Worm (Caenorhabditis elegans) whole organism, L4 larva: Measurements from ENCODE around the gene T19C3.6.

Experiments used
- D1046.2 ChIP-seq: fragments of 200-800 bp; sonication (Bioruptor generic); IDR thresholded peaks from 2 replicates; pipeline ENCODE4 v1.3.6; 2022; ENCODE audit warnings: missing genetic modification characterization, missing compliant biosample characterization
- F44E2.7 ChIP-seq: fragments of 200-800 bp; sonication (Bioruptor generic); IDR thresholded peaks from 2 replicates; pipeline ENCODE4 v2.1.2; 2022; ENCODE audit warnings: missing genetic modification characterization, missing compliant biosample characterization
- F49E8.2 ChIP-seq: sonication (generic microtip); optimal IDR thresholded peaks from 2 replicates; lab custom pipeline; 2016; ENCODE audit warnings: missing compliant biosample characterization, mild to moderate bottlenecking, missing genetic modification characterization, borderline replicate concordance
- R02D3.7 ChIP-seq: fragments of 150-350 bp; sonication (generic microtip); optimal IDR thresholded peaks from 3 replicates; lab custom pipeline; 2014; ENCODE audit warnings: missing biosample characterization, missing genetic modification characterization
- T20F7.1 ChIP-seq: fragments of 200-800 bp; sonication (Bioruptor generic); optimal IDR thresholded peaks from 2 replicates; lab custom pipeline; 2018; ENCODE audit warnings: mild to moderate bottlenecking, missing genetic modification characterization, missing compliant biosample characterization
- Y48G9A.11 ChIP-seq: fragments of 200-800 bp; sonication (Bioruptor generic); IDR thresholded peaks from 2 replicates; pipeline ENCODE4 v1.3.6; 2022; ENCODE audit warnings: missing genetic modification reagents, missing genetic modification characterization, missing compliant biosample characterization
- Y75B8A.6 ChIP-seq: fragments of 200-800 bp; sonication (Bioruptor generic); IDR thresholded peaks from 2 replicates; pipeline ENCODE4 v1.3.6; 2022; ENCODE audit warnings: missing genetic modification reagents, missing genetic modification characterization, missing compliant biosample characterization
- ZK337.2 ChIP-seq: fragments of 200-800 bp; sonication (Bioruptor generic); IDR thresholded peaks from 2 replicates; pipeline ENCODE4 v1.3.6; 2022; ENCODE audit warnings: missing genetic modification reagents, missing genetic modification characterization, missing compliant biosample characterization
- ZK546.5 ChIP-seq, 2 experiments: sonication (generic microtip); optimal IDR thresholded peaks; 2 replicates each; lab custom pipeline; 2017; ENCODE audit warnings: missing biosample characterization in 2 of 2, missing genetic modification characterization in 2 of 2
- aha-1 ChIP-seq: fragments of 150-350 bp; peaks from one replicate; lab custom pipeline; 2014; ENCODE audit warnings: missing biosample characterization, missing genetic modification characterization
- ceh-20 ChIP-seq: fragments of 200-800 bp; sonication (Bioruptor generic); IDR thresholded peaks from 2 replicates; pipeline ENCODE4 v1.3.6; 2022; ENCODE audit warnings: missing genetic modification reagents, missing genetic modification characterization, missing compliant biosample characterization
- ceh-32 ChIP-seq: sonication (generic microtip); optimal IDR thresholded peaks from 2 replicates; lab custom pipeline; 2016; ENCODE audit warnings: mild to moderate bottlenecking, missing genetic modification characterization, missing compliant biosample characterization; ENCODE audit not compliant: poor library complexity
- ceh-44 ChIP-seq: fragments of 200-800 bp; sonication (Bioruptor generic); IDR thresholded peaks from 2 replicates; pipeline ENCODE4 v1.3.6; 2022; ENCODE audit warnings: missing genetic modification reagents, missing genetic modification characterization, missing compliant biosample characterization
- ceh-62 ChIP-seq: sonication (generic microtip); optimal IDR thresholded peaks from 2 replicates; lab custom pipeline; 2017; ENCODE audit warnings: missing biosample characterization, missing genetic modification characterization
- ceh-82 ChIP-seq: sonication (generic microtip); optimal IDR thresholded peaks from 2 replicates; lab custom pipeline; 2017; ENCODE audit warnings: missing biosample characterization, missing genetic modification characterization
- cey-2 ChIP-seq: sonication (generic microtip); optimal IDR thresholded peaks from 3 replicates; lab custom pipeline; 2017; ENCODE audit warnings: missing genetic modification characterization, mild to moderate bottlenecking, missing compliant biosample characterization, antibody characterized with exemption, borderline replicate concordance; ENCODE audit not compliant: insufficient read depth
- daf-16 ChIP-seq, 3 experiments: sonication (generic microtip); optimal IDR thresholded peaks; 2 replicates each; lab custom pipeline; 2016 to 2017; ENCODE audit warnings: missing genetic modification characterization in 3 of 3, missing genetic modification reagents in 3 of 3, mild to moderate bottlenecking in 2 of 3, missing compliant biosample characterization in 2 of 3, missing biosample characterization in 1 of 3, moderate library complexity in 1 of 3
- daf-19 ChIP-seq: fragments of 200-800 bp; sonication (Bioruptor generic); conservative IDR thresholded peaks from 2 replicates; pipeline ENCODE4 v1.3.6; 2022; ENCODE audit warnings: missing genetic modification characterization, missing compliant biosample characterization
- dmd-6 ChIP-seq: fragments of 200-800 bp; sonication (Bioruptor generic); IDR thresholded peaks from 2 replicates; pipeline ENCODE4 v1.3.6; 2022; ENCODE audit warnings: missing genetic modification reagents, missing genetic modification characterization, missing compliant biosample characterization
- dmd-8 ChIP-seq: fragments of 200-800 bp; sonication (Bioruptor generic); IDR thresholded peaks from 2 replicates; pipeline ENCODE4 v1.3.6; 2022; ENCODE audit warnings: missing genetic modification characterization, missing compliant biosample characterization
- dve-1 ChIP-seq: sonication (generic microtip); optimal IDR thresholded peaks from 2 replicates; lab custom pipeline; 2017; ENCODE audit warnings: antibody characterized with exemption, mild to moderate bottlenecking, missing genetic modification characterization, missing compliant biosample characterization; ENCODE audit not compliant: insufficient read depth
- hif-1 ChIP-seq, 2 experiments: sonication (generic microtip); optimal IDR thresholded peaks; 2 replicates each; lab custom pipeline; 2016 to 2017; ENCODE audit warnings: missing compliant biosample characterization in 2 of 2, missing genetic modification characterization in 2 of 2, missing genetic modification reagents in 2 of 2, missing genotype in 2 of 2, mild to moderate bottlenecking in 1 of 2
- hmg-1.1 ChIP-seq: fragments of 200-800 bp; sonication (Bioruptor generic); IDR thresholded peaks from 2 replicates; pipeline ENCODE4 v1.3.6; 2022; ENCODE audit warnings: missing genetic modification reagents, missing genetic modification characterization, missing compliant biosample characterization
- lim-7 ChIP-seq: fragments of 200-800 bp; sonication (Bioruptor generic); IDR thresholded peaks from 2 replicates; pipeline ENCODE4 v1.3.6; 2022; ENCODE audit warnings: missing genetic modification characterization, missing compliant biosample characterization
- lin-15B ChIP-seq: fragments of 150-350 bp; sonication (generic microtip); optimal IDR thresholded peaks from 3 replicates; lab custom pipeline; 2014; ENCODE audit warnings: missing biosample characterization, missing genetic modification characterization
- lin-38 ChIP-seq: fragments of 200-800 bp; sonication (Bioruptor generic); IDR thresholded peaks from 2 replicates; pipeline ENCODE4 v1.3.6; 2022; ENCODE audit warnings: missing genetic modification reagents, missing genetic modification characterization, missing compliant biosample characterization
- lir-3 ChIP-seq: sonication (generic microtip); optimal IDR thresholded peaks from 2 replicates; lab custom pipeline; 2016; ENCODE audit warnings: mild to moderate bottlenecking, missing genetic modification characterization, missing compliant biosample characterization
- lsy-2 ChIP-seq, 2 experiments: fragments of 150-350 bp in 1 of 2; sonication (generic microtip) in 1 of 2; optimal IDR thresholded peaks; 2 replicates each; lab custom pipeline; 2014 to 2017; ENCODE audit warnings: missing biosample characterization in 2 of 2, missing genetic modification characterization in 2 of 2
- madf-5 ChIP-seq, 2 experiments: fragments of 200-800 bp; sonication (Bioruptor generic); IDR thresholded peaks; 2 replicates each; pipeline ENCODE4 v1.3.6; 2022; ENCODE audit warnings: missing compliant biosample characterization in 2 of 2, missing genetic modification characterization in 2 of 2
- madf-9 ChIP-seq: fragments of 200-800 bp; sonication (Bioruptor generic); conservative IDR thresholded peaks from 2 replicates; pipeline ENCODE4 v1.3.6; 2022; ENCODE audit warnings: missing genetic modification reagents, missing genetic modification characterization, missing compliant biosample characterization
- mdt-29 ChIP-seq: fragments of 200-800 bp; sonication (Bioruptor generic); IDR thresholded peaks from 2 replicates; pipeline ENCODE4 v1.3.6; 2022; ENCODE audit warnings: missing genetic modification reagents, missing genetic modification characterization, missing compliant biosample characterization
- nhr-11 ChIP-seq: fragments of 150-350 bp; optimal IDR thresholded peaks from 2 replicates; lab custom pipeline; 2014; ENCODE audit warnings: missing biosample characterization, missing genetic modification characterization
- nhr-111 ChIP-seq: fragments of 200-800 bp; sonication (Bioruptor generic); optimal IDR thresholded peaks from 2 replicates; lab custom pipeline; 2018; ENCODE audit warnings: mild to moderate bottlenecking, missing genetic modification characterization, missing compliant biosample characterization
- nhr-28 ChIP-seq: fragments of 150-350 bp; optimal IDR thresholded peaks from 2 replicates; lab custom pipeline; 2014; ENCODE audit warnings: missing biosample characterization, missing genetic modification characterization
- nhr-42 ChIP-seq: fragments of 200-800 bp; sonication (Bioruptor generic); IDR thresholded peaks from 2 replicates; pipeline ENCODE4 v1.3.6; 2022; ENCODE audit warnings: missing genetic modification characterization, missing compliant biosample characterization
- nhr-48 ChIP-seq: sonication (generic microtip); optimal IDR thresholded peaks from 2 replicates; lab custom pipeline; 2016; ENCODE audit warnings: mild to moderate bottlenecking, missing genetic modification characterization, missing compliant biosample characterization
- pha-4 ChIP-seq, 2 experiments: fragments of 150-350 bp in 1 of 2; fragments of 200-800 bp in 1 of 2; sonication (Bioruptor generic) in 1 of 2; IDR thresholded peaks in 1 of 2; optimal IDR thresholded peaks in 1 of 2; 2 replicates each; pipeline versions ENCODE4 v1.3.6 to Lab custom; 2014 to 2022; ENCODE audit warnings: missing genetic modification characterization in 2 of 2, missing genetic modification reagents in 2 of 2, missing biosample characterization in 1 of 2, missing compliant biosample characterization in 1 of 2
- saeg-2 ChIP-seq: fragments of 200-800 bp; sonication (Bioruptor generic); IDR thresholded peaks from 2 replicates; pipeline ENCODE4 v1.3.6; 2022; ENCODE audit warnings: missing genetic modification reagents, missing genetic modification characterization, missing compliant biosample characterization
- unc-62 ChIP-seq, 3 experiments: fragments of 150-350 bp in 1 of 3; sonication (generic microtip); optimal IDR thresholded peaks in 2 of 3; peaks in 1 of 3; 1 replicate in 1 of 3; 2 replicates in 2 of 3; lab custom pipeline; 2014 to 2017; ENCODE audit warnings: missing biosample characterization in 3 of 3, missing genetic modification characterization in 3 of 3, missing genetic modification reagents in 3 of 3, missing genotype in 1 of 3
- vab-7 ChIP-seq: fragments of 200-800 bp; sonication (Bioruptor generic); IDR thresholded peaks from 2 replicates; pipeline ENCODE4 v1.3.6; 2022; ENCODE audit warnings: missing genetic modification reagents, missing genetic modification characterization, missing compliant biosample characterization
- zag-1 ChIP-seq: fragments of 150-350 bp; optimal IDR thresholded peaks from 2 replicates; lab custom pipeline; 2014; ENCODE audit warnings: missing biosample characterization, missing genetic modification characterization
- zfp-3 ChIP-seq: fragments of 200-800 bp; sonication (Bioruptor generic); conservative IDR thresholded peaks from 2 replicates; pipeline ENCODE4 v1.3.6; 2022; ENCODE audit warnings: missing genetic modification reagents, missing genetic modification characterization, missing compliant biosample characterization
- ztf-11 ChIP-seq: fragments of 150-350 bp; optimal IDR thresholded peaks from 2 replicates; lab custom pipeline; 2014; ENCODE audit warnings: missing biosample characterization, missing genetic modification characterization
- ztf-7 ChIP-seq: fragments of 150-350 bp; optimal IDR thresholded peaks from 2 replicates; lab custom pipeline; 2014; ENCODE audit warnings: missing biosample characterization, missing genetic modification characterization

The T19C3.6 gene

ce11 chrIII:644660-645059, 13.3 kb upstream of the T19C3.6 start:
- TF ChIP-seq ceh-20 (no peak), unc-62 (GFP tag; optimal IDR thresholded peaks at IDR 0.05 in 1 of 2; lab: Kevin White, UChicago) (peak in 1 of 2 experiments; percentile 57), unc-62 (tag; optimal IDR thresholded peaks at IDR 0.05; lab: Kevin White, UChicago) (no peak)

- TF ChIP-seq lin-38 (GFP tag; lab: Robert Waterston, UW) = peak; percentile 38
- no peak for TF ChIP-seq ceh-32 (tag; lab: Kevin White, UChicago)
- no peak for TF ChIP-seq R02D3.7
Measured at ce11 chrIII:641759-642158, 10.4 kb upstream of the T19C3.6 start, which contains the start of gene W06E11.1. Gene W06E11.1, plus strand, starts transcription at chrIII:642059.

ce11 chrIII:640198-640803, 9.0 kb upstream of the T19C3.6 start, which contains the start of the genes tag-266 and tag-267:
Gene tag-266, minus strand, starts transcription at chrIII:640226.
Gene tag-267, plus strand, starts transcription at chrIII:640790.
- TF ChIP-seq daf-16 (GFP tag; optimal IDR thresholded peaks at IDR 0.05; lab: Kevin White, UChicago) (no peak), daf-16 (tag; optimal IDR thresholded peaks at IDR 0.05; lab: Kevin White, UChicago) (peak; percentile 32), ceh-20 (no peak), hmg-1.1 (GFP tag; lab: Robert Waterston, UW) (peak; percentile 55; the same call in 1 of the 2 replicates), lin-15B (tag; lab: Kevin White, UChicago) (no peak), F49E8.2 (tag; lab: Kevin White, UChicago) (no peak), R02D3.7 (no peak), ceh-44 (no peak), aha-1 (tag; lab: Kevin White, UChicago) (peak; percentile 63), lim-7 (GFP tag; lab: Robert Waterston, UW) (no peak), lir-3 (tag; lab: Kevin White, UChicago) (peak; percentile 46), ZK337.2 (GFP tag; lab: Robert Waterston, UW) (peak; percentile 16; the same call in 1 of the 2 replicates), mdt-29 (GFP tag; lab: Robert Waterston, UW) (no peak), zfp-3 (GFP tag; lab: Robert Waterston, UW) (no peak), madf-5 (GFP tag; IDR thresholded peaks at IDR 0.05; lab: Robert Waterston, UW) (no peak), cey-2 (tag; lab: Kevin White, UChicago) (no peak), ztf-7 (tag; lab: Kevin White, UChicago) (no peak), saeg-2 (no peak), madf-9 (GFP tag; lab: Robert Waterston, UW) (no peak), nhr-42 (no peak), ZK546.5 (tag; optimal IDR thresholded peaks at IDR 0.05; lab: Kevin White, UChicago) (no peak), F44E2.7 (no peak), ceh-82 (tag; lab: Kevin White, UChicago) (no peak), dve-1 (tag; lab: Kevin White, UChicago) (peak; percentile 47), Y48G9A.11 (GFP tag; lab: Robert Waterston, UW) (no peak), lsy-2 (tag; optimal IDR thresholded peaks at IDR 0.05; lab: Kevin White, UChicago) (peak in 1 of 2 experiments; percentile 73), dmd-6 (no peak; the same call in 1 of the 2 replicates), nhr-48 (tag; lab: Kevin White, UChicago) (no peak), T20F7.1 (GFP tag; lab: Kevin White, UChicago) (no peak), nhr-28 (tag; lab: Kevin White, UChicago) (peak; percentile 33), Y75B8A.6 (GFP tag; lab: Robert Waterston, UW) (no peak), daf-19 (GFP tag; lab: Robert Waterston, UW) (no peak), ztf-11 (tag; lab: Kevin White, UChicago) (no peak), vab-7 (GFP tag; lab: Robert Waterston, UW) (peak; percentile 62; the same call in 1 of the 2 replicates), ceh-62 (no peak), hif-1 (tag; optimal IDR thresholded peaks at IDR 0.05; lab: Kevin White, UChicago) (peak in 1 of 2 experiments; percentile 91), zag-1 (no peak), D1046.2 (GFP tag; lab: Robert Waterston, UW) (no peak), nhr-111 (no peak), dmd-8 (GFP tag; lab: Robert Waterston, UW) (no peak), nhr-11 (peak; percentile 44), pha-4 (GFP tag; IDR thresholded peaks at IDR 0.05; lab: Robert Waterston, UW) (peak; percentile 38; the same call in 1 of the 2 replicates), pha-4 (tag; optimal IDR thresholded peaks at IDR 0.05; lab: Kevin White, UChicago) (no peak)
